Fruit fly (Drosophila melanogaster): ENCODE data around the gene Smyd3.
A peak's percentile ranks its signal among the peaks of the same experiment; 100 is the strongest.

Smyd3 gene

dm6 chrX:2608470-2609157, at the start of gene Smyd3:
Smyd3 (minus strand) TSS chrX:2608876.
- peak; percentile 74 for TF ChIP-seq noc (tag; optimal IDR thresholded peaks at IDR 0.05)

dm6 chrX:2658258-2658853, 49.7 kb upstream of the Smyd3 start:
- TF ChIP-seq noc (tag; optimal IDR thresholded peaks at IDR 0.05) = peak; percentile 69

DNA sequence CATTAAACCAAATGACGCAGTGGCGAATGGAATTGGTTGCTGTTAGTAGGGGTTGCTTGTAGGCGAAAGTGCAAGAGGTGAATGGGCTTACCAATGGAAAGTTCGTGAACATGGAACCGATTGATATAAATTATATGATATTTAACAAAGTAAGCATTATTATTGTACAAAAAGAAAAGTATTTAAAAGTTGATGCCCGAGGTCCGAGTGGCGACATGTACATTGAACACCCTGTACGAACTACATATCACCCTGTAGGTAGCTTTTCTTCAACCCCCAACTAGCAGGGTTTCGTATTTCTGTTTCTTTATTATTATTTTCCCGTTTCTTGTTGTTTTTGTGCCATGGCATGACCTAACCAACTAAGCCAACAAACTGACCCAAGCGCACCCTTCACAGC, 48.5 kb upstream of the Smyd3 start:
- no peak for TF ChIP-seq noc (tag; optimal IDR thresholded peaks at IDR 0.05)

DNA sequence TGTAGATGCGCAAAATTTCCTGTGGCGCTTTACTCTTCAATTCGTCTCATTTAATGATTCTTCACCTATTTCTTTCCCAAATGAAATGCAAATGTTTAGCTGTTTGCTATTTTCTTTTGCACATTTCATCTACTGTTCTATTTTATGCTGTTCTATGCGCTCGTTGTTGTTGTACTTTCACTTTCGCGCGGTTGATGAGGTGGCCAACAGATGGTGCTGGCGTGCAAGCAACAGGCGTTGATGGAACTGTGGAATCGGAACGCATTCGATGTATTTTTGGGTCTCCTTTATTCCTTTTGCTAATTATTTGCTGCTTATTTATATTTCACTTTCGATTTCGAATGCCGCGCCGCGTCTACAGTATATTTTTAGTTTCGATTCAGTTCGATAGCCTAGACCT, 47.3 kb upstream of the Smyd3 start:
- no peak for TF ChIP-seq noc (tag; optimal IDR thresholded peaks at IDR 0.05)

- TF ChIP-seq noc (tag; optimal IDR thresholded peaks at IDR 0.05) = no peak
Observed at dm6 chrX:2655479-2655878, 46.8 kb upstream of the Smyd3 start.

- TF ChIP-seq noc (tag; optimal IDR thresholded peaks at IDR 0.05) = peak; percentile 80
Observed at dm6 chrX:2653533-2654296, 45.0 kb upstream of the Smyd3 start.

dm6 chrX:2652124-2652923, 43.6 kb upstream of the Smyd3 start:
- no peak for TF ChIP-seq noc (tag; optimal IDR thresholded peaks at IDR 0.05)

dm6 chrX:2651128-2651527, 42.5 kb upstream of the Smyd3 start:
- no peak for TF ChIP-seq noc (tag; optimal IDR thresholded peaks at IDR 0.05)

dm6 chrX:2648959-2649358, 40.3 kb upstream of the Smyd3 start:
- TF ChIP-seq noc (tag; optimal IDR thresholded peaks at IDR 0.05) = no peak

DNA sequence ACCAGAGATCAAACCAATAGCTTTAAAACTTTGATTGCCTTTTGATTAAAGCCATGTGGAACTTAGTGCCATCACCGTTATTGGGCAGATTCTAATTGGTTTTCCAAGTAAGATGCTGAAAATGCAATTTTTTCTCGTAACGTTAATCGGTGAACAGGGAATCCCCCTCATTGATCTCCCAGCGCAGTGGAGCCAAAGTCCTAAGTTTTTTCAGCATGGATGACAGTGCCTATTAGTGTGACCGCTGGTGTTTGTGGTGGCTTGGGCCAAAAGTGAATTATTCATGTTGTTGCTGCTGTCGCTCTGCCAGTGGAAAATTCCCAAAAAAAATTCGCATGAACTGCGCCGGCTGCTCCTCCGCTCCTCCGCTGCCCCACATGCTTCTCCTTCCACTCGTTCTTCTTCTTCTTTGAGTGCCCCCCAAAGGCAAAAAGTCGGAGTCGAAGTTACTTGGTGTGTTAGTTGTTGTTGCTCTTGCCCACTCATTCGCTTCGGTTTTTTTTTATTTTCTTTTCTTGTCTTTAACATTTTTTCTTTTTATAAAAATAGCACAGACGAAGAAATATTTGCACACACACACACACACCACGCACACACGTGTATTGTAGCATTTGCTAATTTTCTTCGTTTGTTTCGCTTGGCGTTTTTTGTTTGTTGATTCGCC, 39.4 kb upstream of the Smyd3 start:
- TF ChIP-seq noc (tag; optimal IDR thresholded peaks at IDR 0.05) = no peak

DNA sequence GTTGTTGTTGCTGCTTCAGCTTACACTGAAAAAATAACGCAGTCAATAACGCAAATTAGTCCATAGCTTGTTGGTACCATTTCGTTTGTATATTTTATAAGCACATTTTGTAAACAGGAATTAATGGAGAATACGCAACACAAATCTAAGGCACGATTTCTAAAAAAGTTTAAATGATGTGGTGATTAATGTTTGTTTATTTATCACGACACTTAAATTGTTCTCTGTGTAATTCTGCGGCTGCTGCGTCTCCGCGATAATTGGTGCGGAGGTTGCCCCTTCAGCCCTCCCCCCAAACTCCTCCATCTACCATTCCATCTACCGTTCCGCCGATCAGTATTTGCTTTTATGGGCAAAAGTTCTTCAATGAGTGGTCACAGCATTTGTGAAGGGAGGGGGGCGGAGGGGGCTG, 38.8 kb upstream of the Smyd3 start:
- TF ChIP-seq noc (tag; optimal IDR thresholded peaks at IDR 0.05) = peak; percentile 71

DNA sequence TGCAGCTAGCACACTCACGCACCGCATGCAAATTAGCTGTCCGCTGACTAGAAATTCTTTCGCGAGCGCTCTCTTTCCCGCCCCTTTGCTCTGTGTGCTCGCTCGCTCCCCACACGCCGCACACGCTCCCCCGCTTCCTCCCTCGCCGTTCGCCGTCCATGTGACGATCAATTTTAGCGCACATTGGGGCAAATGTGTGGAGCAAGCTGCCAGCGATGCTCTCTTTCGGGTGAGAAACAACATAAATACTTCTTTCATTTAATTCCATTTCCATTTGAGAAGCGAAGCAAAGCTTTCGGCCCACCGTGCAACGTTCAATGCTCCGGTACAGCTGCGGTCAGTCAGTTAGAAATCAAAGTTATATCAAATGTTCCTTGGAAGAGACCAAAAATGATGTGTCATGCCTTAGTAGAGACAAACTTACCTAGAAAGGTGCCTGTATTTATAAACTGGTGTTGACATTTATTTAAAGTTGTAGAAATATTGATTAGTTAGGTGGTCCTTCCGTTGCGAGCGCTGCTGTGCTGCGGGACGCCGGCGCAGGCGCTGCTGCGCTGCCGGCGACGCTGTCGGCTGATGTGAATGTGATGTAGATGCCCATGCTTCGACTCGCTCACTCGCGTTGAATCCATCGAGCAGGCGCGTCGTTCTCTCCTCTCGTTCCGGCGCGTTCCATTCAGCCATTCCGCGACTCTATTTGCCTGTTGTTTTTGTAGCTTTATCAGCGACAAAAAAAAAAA, 37.5 kb upstream of the Smyd3 start:
- peak; percentile 98 for TF ChIP-seq noc (tag; optimal IDR thresholded peaks at IDR 0.05)

DNA sequence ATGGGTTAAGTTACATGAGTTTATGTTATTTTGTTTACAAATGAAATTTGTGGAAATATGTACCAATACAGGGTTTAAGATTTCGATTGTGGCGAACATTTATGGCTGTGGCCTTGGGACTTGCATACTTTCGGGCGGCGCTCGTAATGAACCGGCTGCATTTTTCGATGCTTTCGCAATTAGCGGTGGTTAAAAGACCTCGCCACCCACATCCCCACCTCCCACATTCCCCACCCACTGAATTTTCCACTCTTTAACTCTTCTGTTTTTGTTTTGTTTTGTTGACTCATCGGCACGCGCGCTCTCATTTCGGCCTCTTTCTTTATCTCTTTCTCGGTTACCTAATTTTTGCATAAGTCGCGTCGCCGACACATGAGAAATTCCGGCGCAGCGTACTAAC, 36.9 kb upstream of the Smyd3 start:
- TF ChIP-seq noc (tag; optimal IDR thresholded peaks at IDR 0.05) = no peak

- no peak for TF ChIP-seq noc (tag; optimal IDR thresholded peaks at IDR 0.05)
Observed at dm6 chrX:2642484-2643379, 34.1 kb upstream of the Smyd3 start.
